Worm (Caenorhabditis elegans): ENCODE measurements around the gene dld-1.
A peak's percentile ranks its signal among the peaks of the same experiment; 100 is the strongest.
"Not testable (repeated sequence)": the region's sequence is repeated elsewhere in the genome, so short reads cannot be mapped to it uniquely, and the experiment has no call there.

Gene dld-1

ce11 chrIV:14417128-14417527, 47.2 kb upstream of the dld-1 start, which contains the start of gene F55B11.6:
F55B11.6 (minus strand) TSS chrIV:14417228.
- no peak for TF ChIP-seq skn-1 (tag; optimal IDR thresholded peaks at IDR 0.05)
- no peak for TF ChIP-seq unc-39 (tag; optimal IDR thresholded peaks at IDR 0.05)

- no peak for TF ChIP-seq elt-3 (tag; optimal IDR thresholded peaks at IDR 0.05)
- TF ChIP-seq lin-11 (tag; optimal IDR thresholded peaks at IDR 0.05): no peak
- TF ChIP-seq sma-3 (GFP tag; optimal IDR thresholded peaks at IDR 0.05): no peak
- TF ChIP-seq mdl-1 (tag; optimal IDR thresholded peaks at IDR 0.05): no peak
- TF ChIP-seq C34F6.9 (tag; optimal IDR thresholded peaks at IDR 0.05): no peak
- no peak for TF ChIP-seq nhr-237 (tag; optimal IDR thresholded peaks at IDR 0.05)
- no peak for TF ChIP-seq fos-1 (tag; optimal IDR thresholded peaks at IDR 0.05)
- TF ChIP-seq elt-1 (tag; optimal IDR thresholded peaks at IDR 0.05): no peak
- TF ChIP-seq nhr-23 (tag; optimal IDR thresholded peaks at IDR 0.05): no peak
- no peak for TF ChIP-seq ceh-16 (tag; optimal IDR thresholded peaks at IDR 0.05)
- TF ChIP-seq sem-4 (tag; optimal IDR thresholded peaks at IDR 0.05): no peak
- no peak for TF ChIP-seq unc-39 (tag; optimal IDR thresholded peaks at IDR 0.05)
- no peak for TF ChIP-seq zag-1 (tag; optimal IDR thresholded peaks at IDR 0.05)
- no peak for TF ChIP-seq gmeb-1 (tag; optimal IDR thresholded peaks at IDR 0.05)
- no peak for TF ChIP-seq mbf-1 (tag; optimal IDR thresholded peaks at IDR 0.05)
- TF ChIP-seq skn-1 (tag; optimal IDR thresholded peaks at IDR 0.05): no peak
- TF ChIP-seq nhr-6 (tag; optimal IDR thresholded peaks at IDR 0.05): no peak
Observed at ce11 chrIV:14421938-14422337, 42.4 kb upstream of the dld-1 start, which contains the start of gene F55B11.7. F55B11.7 (minus strand) TSS chrIV:14422038.

DNA sequence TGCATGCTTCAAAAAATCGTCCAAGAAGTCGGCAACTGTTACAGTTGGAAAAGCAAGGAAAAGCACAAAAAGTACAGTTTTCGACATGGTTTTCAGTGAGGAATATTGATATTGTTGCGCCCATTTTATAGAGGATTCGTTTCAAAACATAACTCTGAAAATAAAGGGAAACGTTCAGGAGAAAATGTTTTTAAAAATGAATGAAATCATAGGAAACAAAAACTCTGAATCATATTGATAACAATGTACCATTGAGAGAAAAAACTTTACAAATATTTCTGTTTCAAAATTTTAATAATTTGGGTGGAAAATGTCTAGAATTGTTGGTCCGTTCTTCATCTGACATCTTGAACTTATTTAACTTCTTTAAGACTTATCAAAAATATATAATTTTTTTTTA, 41.1 kb upstream of the dld-1 start, which contains the start of gene F55B11.2:
F55B11.2 (minus strand) TSS at position 101 of the 400 bp plus-strand sequence.
- TF ChIP-seq blmp-1 (tag; optimal IDR thresholded peaks at IDR 0.05; ENCODE audit: insufficient read depth): no peak
- no peak for TF ChIP-seq ZK546.5 (tag; optimal IDR thresholded peaks at IDR 0.05)
- TF ChIP-seq alr-1 (tag; optimal IDR thresholded peaks at IDR 0.05): no peak
- TF ChIP-seq sma-3 (GFP tag; optimal IDR thresholded peaks at IDR 0.05): no peak
- TF ChIP-seq ztf-1 (GFP tag; conservative IDR thresholded peaks at IDR 0.05): no peak

DNA sequence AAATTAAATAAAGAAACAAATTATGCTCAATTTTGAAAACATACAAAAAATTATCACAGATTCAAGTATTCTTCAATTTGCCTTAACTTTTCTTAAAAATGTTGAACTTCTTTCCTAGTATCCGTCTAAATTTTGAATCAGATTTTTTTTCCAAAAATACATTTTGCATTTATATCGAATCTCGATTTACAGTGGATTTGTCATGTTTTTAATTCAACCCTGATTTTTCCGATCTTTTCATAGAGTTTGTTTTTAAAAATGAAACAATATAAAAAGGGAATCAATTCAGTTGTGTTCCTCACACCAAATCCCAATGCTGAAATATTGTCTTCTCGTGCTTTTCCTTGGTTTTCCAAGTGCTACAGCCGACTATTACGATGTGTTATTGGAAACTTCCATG, 39.9 kb upstream of the dld-1 start, which contains the start of gene F55B11.3:
F55B11.3 (plus strand) TSS at position 301 of the 400 bp plus-strand sequence.
- TF ChIP-seq F13H6.1 (tag; optimal IDR thresholded peaks at IDR 0.05): no peak
- no peak for TF ChIP-seq dmd-4 (tag; optimal IDR thresholded peaks at IDR 0.05)
- TF ChIP-seq ztf-11 (tag; optimal IDR thresholded peaks at IDR 0.05): no peak
- no peak for TF ChIP-seq snpc-4 (tag; optimal IDR thresholded peaks at IDR 0.05)

- not testable (repeated sequence) for TF ChIP-seq lin-11, nhr-12, egl-27 (tag; optimal IDR thresholded peaks at IDR 0.05)
Observed at ce11 chrIV:14427395-14427794, 36.9 kb upstream of the dld-1 start, which contains the start of gene F55B11.5. F55B11.5 (plus strand) TSS chrIV:14427695.

DNA sequence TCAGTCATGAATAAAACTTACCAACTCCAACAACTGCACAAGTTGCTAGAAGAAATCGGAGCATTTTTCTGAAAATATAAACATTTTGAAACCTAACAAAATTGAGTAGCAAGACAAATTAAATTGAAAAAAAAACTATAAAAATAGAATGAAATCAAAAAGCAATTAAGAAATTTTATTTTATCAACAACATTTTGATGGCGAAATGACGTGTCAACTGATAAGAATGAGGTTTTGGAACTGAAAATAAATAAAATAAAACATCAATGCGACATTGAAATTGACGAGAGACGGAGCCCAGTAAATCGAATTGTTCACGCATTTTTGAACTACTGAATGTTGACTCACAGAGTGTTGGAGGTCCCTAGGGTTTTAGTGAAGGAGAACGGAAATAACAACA, 33.5 kb upstream of the dld-1 start, which contains the start of gene F55B11.4:
F55B11.4 (minus strand) TSS at position 68 of the 400 bp plus-strand sequence.
- TF ChIP-seq fos-1 (tag; optimal IDR thresholded peaks at IDR 0.05) (peak; percentile 82), crh-2 (tag; optimal IDR thresholded peaks at IDR 0.05) (peak; percentile 84), unc-62 (GFP tag; optimal IDR thresholded peaks at IDR 0.05) (no peak), lin-11 (tag; optimal IDR thresholded peaks at IDR 0.05) (no peak), nhr-10 (tag; optimal IDR thresholded peaks at IDR 0.05) (no peak), nhr-77 (tag; optimal IDR thresholded peaks at IDR 0.05) (no peak)

DNA sequence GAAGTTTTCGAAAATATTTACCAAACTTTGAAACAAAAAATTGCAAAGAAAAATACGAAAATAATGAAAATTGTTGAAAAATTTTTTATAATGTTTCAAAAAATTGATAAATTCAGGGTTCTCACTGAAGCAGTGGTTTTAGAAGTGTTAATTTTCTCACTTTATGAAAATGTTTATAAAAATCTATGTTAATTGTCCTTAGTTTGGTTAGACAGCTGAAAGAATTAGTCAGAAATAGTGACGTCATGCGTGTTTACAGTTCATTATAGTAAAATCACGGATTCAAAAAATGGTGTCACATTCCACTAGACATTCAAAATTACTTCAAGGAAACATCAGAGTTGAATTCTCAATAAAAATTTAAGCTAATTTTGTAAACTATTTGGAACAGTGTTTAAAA, 28.4 kb upstream of the dld-1 start:
- TF ChIP-seq ztf-4 (tag; optimal IDR thresholded peaks at IDR 0.05) (no peak), elt-1 (tag; optimal IDR thresholded peaks at IDR 0.05) (no peak)

All from whole organism, L2 larva.